Fruit fly (Drosophila melanogaster) whole organism, pupa: ENCODE measurements around the gene CG5984.

Experiments
- CG10348 ChIP-seq: fragments of 200-800 bp; sonication (Bioruptor generic); IDR thresholded peaks from 2 replicates; pipeline ENCODE4 v1.3.6; 2022; ENCODE audit warnings: missing biosample characterization, missing genetic modification characterization
- CG12605 ChIP-seq: fragments of 200-800 bp; sonication (Bioruptor generic); IDR thresholded peaks from 2 replicates; pipeline ENCODE4 v1.3.6; 2022; ENCODE audit warnings: missing biosample characterization, missing genetic modification characterization
- CG13204 ChIP-seq: fragments of 200-800 bp; sonication (Bioruptor generic); optimal IDR thresholded peaks from 2 replicates; lab custom pipeline; 2018; ENCODE audit warnings: missing biosample characterization, mild to moderate bottlenecking, missing genetic modification characterization, moderate library complexity
- CG14655 ChIP-seq: fragments of 200-800 bp; sonication (Bioruptor generic); optimal IDR thresholded peaks from 3 replicates; lab custom pipeline; 2017; ENCODE audit warnings: mild to moderate bottlenecking, missing biosample characterization, missing genetic modification reagents, missing genetic modification characterization
- CG15710 ChIP-seq: fragments of 200-800 bp; sonication (Bioruptor generic); optimal IDR thresholded peaks from 2 replicates; lab custom pipeline; 2018; ENCODE audit warnings: missing biosample characterization, mild to moderate bottlenecking, missing genetic modification characterization, moderate library complexity
- CG17806 ChIP-seq: fragments of 200-800 bp; sonication (Bioruptor generic); optimal IDR thresholded peaks from 2 replicates; lab custom pipeline; 2018; ENCODE audit warnings: missing biosample characterization, mild to moderate bottlenecking, missing genetic modification characterization, moderate library complexity
- CG32121 ChIP-seq: fragments of 200-800 bp; sonication (Bioruptor generic); IDR thresholded peaks from 2 replicates; pipeline ENCODE4 v1.3.6; 2022; ENCODE audit warnings: missing biosample characterization, missing genetic modification characterization
- CG34367 ChIP-seq: fragments of 200-800 bp; sonication (Bioruptor generic); optimal IDR thresholded peaks from 2 replicates; lab custom pipeline; 2018; ENCODE audit warnings: missing biosample characterization, mild to moderate bottlenecking, missing genetic modification characterization
- CG4496 ChIP-seq: fragments of 200-800 bp; sonication (Bioruptor generic); IDR thresholded peaks from 3 replicates; pipeline ENCODE4 v1.3.6; 2022; ENCODE audit warnings: missing biosample characterization, missing genetic modification characterization
- CG8159 ChIP-seq: fragments of 200-800 bp; sonication (Bioruptor generic); optimal IDR thresholded peaks from 3 replicates; lab custom pipeline; 2018; ENCODE audit warnings: missing biosample characterization, mild to moderate bottlenecking, missing genetic modification characterization, moderate library complexity
- CG8301 ChIP-seq: fragments of 200-800 bp; sonication (Bioruptor generic); optimal IDR thresholded peaks from 2 replicates; lab custom pipeline; 2018; ENCODE audit warnings: missing biosample characterization, mild to moderate bottlenecking, missing genetic modification characterization
- CG9948 ChIP-seq: fragments of 200-800 bp; sonication (Bioruptor generic); optimal IDR thresholded peaks from 2 replicates; lab custom pipeline; 2018; ENCODE audit warnings: missing biosample characterization, mild to moderate bottlenecking, missing genetic modification characterization, moderate library complexity
- D1 ChIP-seq: fragments of 200-800 bp; sonication (Bioruptor generic); optimal IDR thresholded peaks from 2 replicates; lab custom pipeline; 2018; ENCODE audit warnings: missing biosample characterization, mild to moderate bottlenecking, missing genetic modification characterization, moderate library complexity
- EcR ChIP-seq: fragments of 200-800 bp; sonication (Bioruptor generic); optimal IDR thresholded peaks from 3 replicates; lab custom pipeline; 2019; ENCODE audit warnings: missing biosample characterization, missing genetic modification characterization, mild to moderate bottlenecking, moderate library complexity, missing genetic modification reagents
- Ets98B ChIP-seq: fragments of 200-800 bp; sonication (Bioruptor generic); IDR thresholded peaks from 2 replicates; pipeline ENCODE4 v1.3.6; 2022; ENCODE audit warnings: missing biosample characterization, missing genetic modification characterization
- Pif1A ChIP-seq: fragments of 200-800 bp; sonication (Bioruptor generic); optimal IDR thresholded peaks from 3 replicates; lab custom pipeline; 2016; ENCODE audit warnings: missing biosample characterization, missing genetic modification characterization
- Pif1B ChIP-seq: fragments of 200-800 bp; sonication (Bioruptor generic); optimal IDR thresholded peaks from 3 replicates; lab custom pipeline; 2016; ENCODE audit warnings: missing biosample characterization, missing genetic modification characterization
- Snoo ChIP-seq: fragments of 200-800 bp; sonication (Bioruptor generic); optimal IDR thresholded peaks from 3 replicates; lab custom pipeline; 2017; ENCODE audit warnings: missing biosample characterization, mild to moderate bottlenecking, missing genetic modification characterization, inconsistent platforms
- fd96Ca ChIP-seq: fragments of 200-800 bp; sonication (Bioruptor generic); IDR thresholded peaks from 3 replicates; pipeline ENCODE4 v1.3.6; 2022; ENCODE audit warnings: missing biosample characterization, missing genetic modification characterization
- gl ChIP-seq: fragments of 200-800 bp; sonication (Bioruptor generic); optimal IDR thresholded peaks from 2 replicates; lab custom pipeline; 2018; ENCODE audit warnings: missing biosample characterization, mild to moderate bottlenecking, missing genetic modification characterization
- rn ChIP-seq: fragments of 200-800 bp; sonication (Bioruptor generic); IDR thresholded peaks from 2 replicates; pipeline ENCODE4 v1.3.6; 2022; ENCODE audit warnings: missing biosample characterization, missing genetic modification characterization

CG5984 gene

dm6 chr3R:27265330-27265729 lies 17.5 kb upstream of the CG5984 start, which contains the start of the genes CG14262 and CG14260:
TSS of gene CG14262 (minus strand) at chr3R:27265430.
TSS of gene CG14260 (plus strand) at chr3R:27265457.
- TF ChIP-seq gl (tag; lab: Kevin White, UChicago) (no peak), CG14655 (GFP tag; lab: Kevin White, UChicago) (no peak)
- TF ChIP-seq, all 21 proteins: peak for 0

- peak; percentile 2 for TF ChIP-seq EcR (GFP tag; lab: Kevin White, UChicago)
- peak; percentile 75 for TF ChIP-seq CG15710 (tag; lab: Kevin White, UChicago)
- peak; percentile 87 for TF ChIP-seq gl (tag; lab: Kevin White, UChicago)
- TF ChIP-seq Snoo (tag; lab: Kevin White, UChicago), result peak; percentile 65
- TF ChIP-seq Pif1A (GFP tag; lab: Kevin White, UChicago), result peak; percentile 37
- TF ChIP-seq D1, result no peak
- peak; percentile 75 for TF ChIP-seq CG9948 (tag; lab: Kevin White, UChicago)
- peak; percentile 82 for TF ChIP-seq CG8301 (tag; lab: Kevin White, UChicago)
- peak; percentile 57 for TF ChIP-seq CG17806 (tag; lab: Kevin White, UChicago)
- TF ChIP-seq Pif1B (GFP tag; lab: Kevin White, UChicago), result peak; percentile 70
- peak; percentile 82 for TF ChIP-seq CG32121 (GFP tag; lab: Robert Waterston, UW)
- TF ChIP-seq rn, result peak; percentile 59
- TF ChIP-seq CG13204, result no peak
- no peak for TF ChIP-seq CG14655 (GFP tag; lab: Kevin White, UChicago)
- TF ChIP-seq CG10348 (GFP tag; lab: Robert Waterston, UW), result 0 out of 2 replicates have a peak, but pooled peaks have one; percentile 59
- peak; percentile 71 for TF ChIP-seq CG34367
- peak; percentile 90 for TF ChIP-seq fd96Ca (GFP tag; lab: Robert Waterston, UW)
- peak; percentile 68; the same call in 1 of the 2 replicates for TF ChIP-seq CG12605 (GFP tag; lab: Robert Waterston, UW)
- TF ChIP-seq Ets98B (GFP tag; lab: Robert Waterston, UW), result peak; percentile 81
- TF ChIP-seq CG4496, result peak; percentile 81
- TF ChIP-seq CG8159 (tag; lab: Kevin White, UChicago), result peak; percentile 39
Observed at dm6 chr3R:27263434-27264215, 15.8 kb upstream of the CG5984 start, which contains the start of gene woc. TSS of gene woc (minus strand) at chr3R:27264055.

dm6 chr3R:27253921-27254376 lies 6.2 kb upstream of the CG5984 start:
- TF ChIP-seq CG14655 (GFP tag; lab: Kevin White, UChicago), result no peak
- no peak for TF ChIP-seq Snoo (tag; lab: Kevin White, UChicago)
- TF ChIP-seq CG34367, result peak; percentile 19
- no peak for TF ChIP-seq CG12605 (GFP tag; lab: Robert Waterston, UW)
- TF ChIP-seq Pif1B (GFP tag; lab: Kevin White, UChicago), result no peak
- no peak for TF ChIP-seq CG32121 (GFP tag; lab: Robert Waterston, UW)
- TF ChIP-seq EcR (GFP tag; lab: Kevin White, UChicago), result peak; percentile 24
- TF ChIP-seq Pif1A (GFP tag; lab: Kevin White, UChicago), result no peak
- TF ChIP-seq CG4496, result no peak
- TF ChIP-seq fd96Ca (GFP tag; lab: Robert Waterston, UW), result no peak
- TF ChIP-seq CG15710 (tag; lab: Kevin White, UChicago), result no peak

- TF ChIP-seq CG14655 (GFP tag; lab: Kevin White, UChicago) (no peak), CG32121 (GFP tag; lab: Robert Waterston, UW) (peak; percentile 85), Ets98B (GFP tag; lab: Robert Waterston, UW) (peak; percentile 88), CG15710 (tag; lab: Kevin White, UChicago) (peak; percentile 75), Snoo (tag; lab: Kevin White, UChicago) (peak; percentile 72), gl (tag; lab: Kevin White, UChicago) (no peak), CG12605 (GFP tag; lab: Robert Waterston, UW) (peak; percentile 90), Pif1B (GFP tag; lab: Kevin White, UChicago) (no peak), D1 (no peak), Pif1A (GFP tag; lab: Kevin White, UChicago) (no peak), CG8159 (tag; lab: Kevin White, UChicago) (peak; percentile 75), CG34367 (peak; percentile 71), CG17806 (tag; lab: Kevin White, UChicago) (peak; percentile 76), EcR (GFP tag; lab: Kevin White, UChicago) (peak; percentile 59), CG8301 (tag; lab: Kevin White, UChicago) (peak; percentile 64), CG4496 (peak; percentile 94), rn (peak; percentile 70; the same call in 1 of the 2 replicates), CG13204 (no peak), fd96Ca (GFP tag; lab: Robert Waterston, UW) (peak; percentile 79), CG9948 (tag; lab: Kevin White, UChicago) (peak; percentile 64), CG10348 (GFP tag; lab: Robert Waterston, UW) (0 out of 2 replicates have a peak, but pooled peaks have one; percentile 50)
Observed at dm6 chr3R:27253136-27253920, 5.5 kb upstream of the CG5984 start, which contains the start of gene pll. TSS of gene pll (minus strand) at chr3R:27253182.

- no peak for TF ChIP-seq CG10348 (GFP tag; lab: Robert Waterston, UW)
- TF ChIP-seq Pif1A (GFP tag; lab: Kevin White, UChicago), result no peak
- no peak for TF ChIP-seq fd96Ca (GFP tag; lab: Robert Waterston, UW)
- TF ChIP-seq Ets98B (GFP tag; lab: Robert Waterston, UW), result no peak
- no peak for TF ChIP-seq Snoo (tag; lab: Kevin White, UChicago)
- TF ChIP-seq CG14655 (GFP tag; lab: Kevin White, UChicago), result no peak
- no peak for TF ChIP-seq CG4496
- no peak for TF ChIP-seq CG15710 (tag; lab: Kevin White, UChicago)
- TF ChIP-seq Pif1B (GFP tag; lab: Kevin White, UChicago), result no peak
- TF ChIP-seq CG17806 (tag; lab: Kevin White, UChicago), result no peak
- TF ChIP-seq CG8159 (tag; lab: Kevin White, UChicago), result no peak
- no peak for TF ChIP-seq CG12605 (GFP tag; lab: Robert Waterston, UW)
- no peak for TF ChIP-seq gl (tag; lab: Kevin White, UChicago)
- no peak for TF ChIP-seq CG34367
- no peak for TF ChIP-seq rn
- no peak for TF ChIP-seq D1
- TF ChIP-seq CG13204, result no peak
- no peak for TF ChIP-seq CG9948 (tag; lab: Kevin White, UChicago)
Observed at dm6 chr3R:27250907-27251306, 3.1 kb upstream of the CG5984 start, which contains the start of the genes TTLL6B and TfIIA-L. TSS of gene TTLL6B (minus strand) at chr3R:27251007. TSS of gene TfIIA-L (plus strand) at chr3R:27251112.
